Fruit fly (Drosophila melanogaster) whole organism, embryonic: ENCODE results near the gene CG1764.

ENCODE experiments used
- ATbp ChIP-seq: fragments of 200-800 bp; sonication (Bioruptor generic); optimal IDR thresholded peaks from 2 replicates; lab custom pipeline; 2017; ENCODE audit warnings: missing biosample characterization, mild to moderate bottlenecking, missing genetic modification characterization, missing genetic modification reagents
- Ada2b ChIP-seq: fragments of 200-800 bp; sonication (Bioruptor generic); IDR thresholded peaks from 2 replicates; pipeline ENCODE4 v1.3.6; 2022; ENCODE audit warnings: missing biosample characterization, missing genetic modification characterization
- disco-r ChIP-seq: fragments of 200-800 bp; sonication (Bioruptor generic); optimal IDR thresholded peaks from 2 replicates; lab custom pipeline; 2016; ENCODE audit warnings: missing biosample characterization, missing genetic modification characterization
- tll ChIP-seq, 2 experiments: fragments of 200-800 bp in 1 of 2; fragments of >200 bp in 1 of 2; sonication (Bioruptor generic) in 1 of 2; optimal IDR thresholded peaks; 2 replicates each; lab custom pipeline; 2017 to 2019; ENCODE audit warnings: missing biosample characterization in 2 of 2, missing genetic modification characterization in 2 of 2, mild to moderate bottlenecking in 1 of 2, moderate library complexity in 1 of 2

DNA sequence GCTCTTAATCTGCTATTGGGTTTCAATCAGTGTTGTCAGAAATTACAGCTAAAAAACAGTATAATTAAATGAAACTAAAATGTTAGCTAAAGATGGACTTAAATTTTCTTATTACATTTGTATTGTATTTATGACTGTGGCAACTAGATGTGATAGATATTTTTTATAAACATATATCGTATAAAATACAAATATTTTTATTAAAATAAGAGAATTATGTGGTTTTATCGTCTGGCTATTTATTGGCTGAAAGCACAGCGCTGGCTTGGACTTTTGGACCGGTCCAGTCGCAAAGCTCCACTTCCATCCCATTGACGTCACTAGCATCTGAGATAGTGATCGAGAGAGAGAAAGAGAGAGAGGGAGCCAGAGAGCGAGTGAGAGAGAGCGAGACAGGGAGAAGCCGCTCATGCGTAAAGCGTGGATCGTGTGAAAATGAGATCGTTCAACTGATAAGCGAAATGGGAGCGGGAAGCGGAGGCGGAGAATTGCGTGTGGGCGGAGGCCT is 17.2 kb upstream of the CG1764 start:
- TF ChIP-seq ATbp: no peak
- no peak for TF ChIP-seq disco-r (GFP tag; lab: Kevin White, UChicago)
- TF ChIP-seq tll (GFP tag; optimal IDR thresholded peaks at IDR 0.05; lab: Kevin White, UChicago): no peak
- no peak for TF ChIP-seq Ada2b
